Worm (Caenorhabditis elegans) whole organism, young adult: ENCODE measurements around the gene srx-114.

Experiments
- B0019.2 ChIP-seq: fragments of 200-800 bp; sonication (Bioruptor generic); conservative IDR thresholded peaks from 2 replicates; pipeline ENCODE4 v1.3.6; 2022; ENCODE audit warnings: missing genetic modification reagents, missing genetic modification characterization, missing compliant biosample characterization
- B0261.1 ChIP-seq: sonication (generic microtip); optimal IDR thresholded peaks from 2 replicates; lab custom pipeline; 2016; ENCODE audit warnings: mild to moderate bottlenecking, missing genetic modification characterization, moderate library complexity, missing compliant biosample characterization
- B0336.3 ChIP-seq: fragments of 200-800 bp; sonication (Bioruptor generic); IDR thresholded peaks from 2 replicates; pipeline ENCODE4 v1.3.6; 2022; ENCODE audit warnings: missing genetic modification characterization, missing compliant biosample characterization
- C17E4.6 ChIP-seq: fragments of 200-800 bp; sonication (Bioruptor generic); IDR thresholded peaks from 2 replicates; pipeline ENCODE4 v1.3.6; 2022; ENCODE audit warnings: missing genetic modification reagents, missing genetic modification characterization, missing compliant biosample characterization
- F22D6.2 ChIP-seq: sonication (generic microtip); optimal IDR thresholded peaks from 2 replicates; lab custom pipeline; 2016; ENCODE audit warnings: mild to moderate bottlenecking, missing genetic modification characterization, missing compliant biosample characterization
- F37B4.10 ChIP-seq: fragments of 200-800 bp; sonication (Bioruptor generic); IDR thresholded peaks from 2 replicates; pipeline ENCODE4 v1.3.6; 2022; ENCODE audit warnings: missing genetic modification characterization, missing compliant biosample characterization
- F39B2.1 ChIP-seq: fragments of 200-800 bp; sonication (Bioruptor generic); IDR thresholded peaks from 2 replicates; pipeline ENCODE4 v1.3.6; 2022; ENCODE audit warnings: missing genetic modification reagents, missing genetic modification characterization, missing compliant biosample characterization
- F49E8.2 ChIP-seq: sonication (generic microtip); optimal IDR thresholded peaks from 3 replicates; lab custom pipeline; 2017; ENCODE audit warnings: missing genetic modification characterization, mild to moderate bottlenecking, missing compliant biosample characterization, antibody characterized with exemption, moderate library complexity; ENCODE audit not compliant: insufficient read depth
- F52B5.7 ChIP-seq: sonication (generic microtip); optimal IDR thresholded peaks from 2 replicates; lab custom pipeline; 2016; ENCODE audit warnings: mild to moderate bottlenecking, missing genetic modification characterization, missing compliant biosample characterization
- K12H6.12 ChIP-seq: fragments of 200-800 bp; sonication (Bioruptor generic); optimal IDR thresholded peaks from 2 replicates; lab custom pipeline; 2018; ENCODE audit warnings: mild to moderate bottlenecking, missing genetic modification characterization, missing compliant biosample characterization
- T26A5.8 ChIP-seq: sonication (generic microtip); optimal IDR thresholded peaks from 2 replicates; lab custom pipeline; 2016; ENCODE audit warnings: missing genetic modification characterization, missing compliant biosample characterization
- Y67H2A.10 ChIP-seq: fragments of 200-800 bp; sonication (Bioruptor generic); conservative IDR thresholded peaks from 2 replicates; pipeline ENCODE4 v1.3.6; 2022; ENCODE audit warnings: missing genetic modification reagents, missing genetic modification characterization, missing compliant biosample characterization
- akir-1 ChIP-seq: fragments of 200-800 bp; sonication (Bioruptor generic); optimal IDR thresholded peaks from 2 replicates; lab custom pipeline; 2018; ENCODE audit warnings: mild to moderate bottlenecking, missing genetic modification characterization, moderate library complexity, missing compliant biosample characterization
- aptf-2 ChIP-seq: fragments of 200-800 bp; sonication (Bioruptor generic); conservative IDR thresholded peaks from 2 replicates; pipeline ENCODE4 v1.3.6; 2022; ENCODE audit warnings: missing genetic modification reagents, missing genetic modification characterization, missing compliant biosample characterization
- aptf-3 ChIP-seq: fragments of 200-800 bp; sonication (Bioruptor generic); IDR thresholded peaks from 2 replicates; pipeline ENCODE4 v1.3.6; 2022; ENCODE audit warnings: missing genetic modification characterization, missing compliant biosample characterization
- attf-6 ChIP-seq: fragments of 200-800 bp; sonication (Bioruptor generic); IDR thresholded peaks from 2 replicates; pipeline ENCODE4 v1.3.6; 2022; ENCODE audit warnings: missing genetic modification reagents, missing genetic modification characterization, missing compliant biosample characterization
- bed-2 ChIP-seq: fragments of 200-800 bp; sonication (Bioruptor generic); IDR thresholded peaks from 2 replicates; pipeline ENCODE4 v1.3.6; 2022; ENCODE audit warnings: missing genetic modification reagents, missing genetic modification characterization, missing compliant biosample characterization
- ceh-100 ChIP-seq: fragments of 200-800 bp; sonication (Bioruptor generic); IDR thresholded peaks from 2 replicates; pipeline ENCODE4 v1.3.6; 2022; ENCODE audit warnings: missing genetic modification reagents, missing genetic modification characterization, missing compliant biosample characterization
- ceh-27 ChIP-seq: fragments of 200-800 bp; sonication (Bioruptor generic); optimal IDR thresholded peaks from 2 replicates; lab custom pipeline; 2018; ENCODE audit warnings: mild to moderate bottlenecking, missing genetic modification characterization, moderate library complexity, missing compliant biosample characterization
- ceh-91 ChIP-seq: fragments of 200-800 bp; sonication (Bioruptor generic); IDR thresholded peaks from 2 replicates; pipeline ENCODE4 v1.3.6; 2022; ENCODE audit warnings: missing genetic modification reagents, missing genetic modification characterization, missing compliant biosample characterization
- dpff-1 ChIP-seq: sonication (generic microtip); optimal IDR thresholded peaks from 2 replicates; lab custom pipeline; 2017; ENCODE audit warnings: mild to moderate bottlenecking, missing genetic modification characterization, missing compliant biosample characterization
- dpl-1 ChIP-seq: fragments of 150-350 bp; optimal IDR thresholded peaks from 2 replicates; lab custom pipeline; 2014; ENCODE audit warnings: missing biosample characterization, missing genetic modification reagents, missing genetic modification characterization
- egl-44 ChIP-seq: fragments of 200-800 bp; sonication (Bioruptor generic); IDR thresholded peaks from 2 replicates; pipeline ENCODE4 v1.3.6; 2022; ENCODE audit warnings: missing genetic modification reagents, missing genetic modification characterization, missing compliant biosample characterization
- egrh-3 ChIP-seq: fragments of 200-800 bp; sonication (Bioruptor generic); IDR thresholded peaks from 2 replicates; pipeline ENCODE4 v1.3.6; 2022; ENCODE audit warnings: missing genetic modification reagents, missing genetic modification characterization, missing compliant biosample characterization
- lin-26 ChIP-seq: fragments of 200-800 bp; sonication (Bioruptor generic); IDR thresholded peaks from 2 replicates; pipeline ENCODE4 v1.3.6; 2022; ENCODE audit warnings: missing genetic modification reagents, missing genetic modification characterization, missing compliant biosample characterization
- lsl-1 ChIP-seq: fragments of 200-800 bp; sonication (Bioruptor generic); optimal IDR thresholded peaks from 2 replicates; lab custom pipeline; 2018; ENCODE audit warnings: mild to moderate bottlenecking, missing genetic modification characterization, moderate library complexity, missing compliant biosample characterization
- madf-10 ChIP-seq: sonication (generic microtip); optimal IDR thresholded peaks from 2 replicates; lab custom pipeline; 2016; ENCODE audit warnings: mild to moderate bottlenecking, missing genetic modification characterization, missing compliant biosample characterization
- madf-6 ChIP-seq: fragments of 200-800 bp; sonication (Bioruptor generic); IDR thresholded peaks from 2 replicates; pipeline ENCODE4 v1.3.6; 2022; ENCODE audit warnings: missing genetic modification reagents, missing genetic modification characterization, missing compliant biosample characterization
- madf-8 ChIP-seq: fragments of 200-800 bp; sonication (Bioruptor generic); conservative IDR thresholded peaks from 2 replicates; pipeline ENCODE4 v1.3.6; 2022; ENCODE audit warnings: missing genetic modification reagents, missing genetic modification characterization, missing compliant biosample characterization
- nfyb-1 ChIP-seq: fragments of 200-800 bp; sonication (Bioruptor generic); IDR thresholded peaks from 2 replicates; pipeline ENCODE4 v1.3.6; 2022; ENCODE audit warnings: missing genetic modification reagents, missing genetic modification characterization, missing compliant biosample characterization
- nhr-179 ChIP-seq: sonication (generic microtip); optimal IDR thresholded peaks from 2 replicates; lab custom pipeline; 2016; ENCODE audit warnings: mild to moderate bottlenecking, missing genetic modification characterization, missing compliant biosample characterization
- sdz-38 ChIP-seq: sonication (generic microtip); optimal IDR thresholded peaks from 2 replicates; lab custom pipeline; 2016; ENCODE audit warnings: missing genotype, missing genetic modification characterization, missing compliant biosample characterization
- sea-2 ChIP-seq: fragments of 200-800 bp; sonication (Bioruptor generic); IDR thresholded peaks from 2 replicates; pipeline ENCODE4 v1.3.6; 2022; ENCODE audit warnings: missing genetic modification characterization, missing compliant biosample characterization
- snpc-1.1 ChIP-seq: sonication (generic microtip); optimal IDR thresholded peaks from 2 replicates; lab custom pipeline; 2017; ENCODE audit warnings: missing genetic modification characterization, mild to moderate bottlenecking, missing compliant biosample characterization, antibody characterized with exemption, moderate library complexity, missing genotype, missing genetic modification reagents; ENCODE audit not compliant: insufficient read depth
- somi-1 ChIP-seq: fragments of 200-800 bp; sonication (Bioruptor generic); optimal IDR thresholded peaks from 2 replicates; lab custom pipeline; 2018; ENCODE audit warnings: mild to moderate bottlenecking, missing genetic modification characterization, missing compliant biosample characterization
- tlf-1 ChIP-seq: fragments of 200-800 bp; sonication (Bioruptor generic); optimal IDR thresholded peaks from 2 replicates; lab custom pipeline; 2018; ENCODE audit warnings: mild to moderate bottlenecking, missing genetic modification characterization, missing compliant biosample characterization
- unc-130 ChIP-seq: sonication (generic microtip); optimal IDR thresholded peaks from 2 replicates; lab custom pipeline; 2016; ENCODE audit warnings: missing genetic modification reagents, missing genetic modification characterization, missing compliant biosample characterization
- zfh-2 ChIP-seq: fragments of 200-800 bp; sonication (Bioruptor generic); conservative IDR thresholded peaks from 2 replicates; pipeline ENCODE4 v1.3.6; 2022; ENCODE audit warnings: missing genetic modification reagents, missing genetic modification characterization, missing compliant biosample characterization
- ztf-3 ChIP-seq: fragments of 200-800 bp; sonication (Bioruptor generic); optimal IDR thresholded peaks from 2 replicates; lab custom pipeline; 2018; ENCODE audit warnings: mild to moderate bottlenecking, missing genetic modification characterization, missing compliant biosample characterization

Gene srx-114

DNA sequence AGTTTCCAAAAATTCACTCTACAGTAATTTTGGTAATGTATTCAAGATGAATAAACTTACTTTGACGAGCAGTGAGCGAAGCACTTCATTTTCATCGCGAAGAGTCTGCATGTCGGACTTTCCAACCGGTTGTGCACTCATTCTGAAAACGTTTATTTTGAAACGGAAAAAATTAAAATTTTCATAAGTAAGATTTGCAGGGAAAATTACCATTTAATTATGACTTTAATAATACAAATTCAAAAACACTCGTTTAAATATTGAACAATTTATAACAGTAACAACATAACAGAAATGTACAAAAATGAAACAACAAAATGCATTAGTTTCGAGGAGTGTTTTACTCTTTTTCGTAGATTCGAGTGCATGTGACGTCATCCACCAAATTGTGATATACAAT is 20.5 kb downstream of the srx-114 start, which contains the start of the genes EEED8.13 and EEED8.18:
Gene EEED8.13 (minus strand): TSS at position 101 of the 400 bp plus-strand sequence.
Gene EEED8.18 (minus strand): TSS at position 144 of the 400 bp plus-strand sequence.
- TF ChIP-seq F39B2.1 (GFP tag; lab: Robert Waterston, UW) (no peak), egrh-3 (GFP tag; lab: Robert Waterston, UW) (no peak), madf-6 (no peak), aptf-2 (GFP tag; lab: Robert Waterston, UW) (no peak), unc-130 (GFP tag; lab: Kevin White, UChicago) (no peak), C17E4.6 (GFP tag; lab: Robert Waterston, UW) (no peak), ceh-27 (GFP tag; lab: Kevin White, UChicago) (no peak), T26A5.8 (tag; lab: Kevin White, UChicago) (no peak), lsl-1 (GFP tag; lab: Kevin White, UChicago) (no peak), snpc-1.1 (tag; lab: Kevin White, UChicago) (no peak), egl-44 (GFP tag; lab: Robert Waterston, UW) (no peak), F22D6.2 (tag; lab: Kevin White, UChicago) (no peak), ceh-100 (GFP tag; lab: Robert Waterston, UW) (no peak), aptf-3 (no peak), ztf-3 (GFP tag; lab: Kevin White, UChicago) (no peak), Y67H2A.10 (no peak), F52B5.7 (tag; lab: Kevin White, UChicago) (no peak), sdz-38 (tag; lab: Kevin White, UChicago) (no peak), dpl-1 (GFP tag; lab: Kevin White, UChicago) (no peak)

DNA sequence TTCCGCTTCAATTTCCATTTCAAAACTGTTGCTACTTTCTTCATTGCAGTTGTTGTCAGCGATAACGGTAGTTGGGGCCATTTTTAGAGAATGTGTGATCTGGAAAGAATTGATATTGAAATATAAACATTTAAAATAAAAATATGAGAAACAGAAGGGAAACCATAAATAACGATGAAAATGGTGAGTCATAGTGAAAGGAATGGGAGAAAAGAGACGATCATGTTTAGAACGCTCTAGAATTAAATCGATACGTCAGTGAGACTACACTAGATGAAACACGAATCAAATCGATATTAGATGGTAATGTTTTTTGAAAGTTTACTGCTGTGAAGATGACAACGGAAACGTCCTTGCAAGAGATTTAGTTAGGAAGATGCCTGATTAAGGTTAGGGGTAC is 24.0 kb downstream of the srx-114 start, which contains the start of the genes EEED8.12 and EEED8.4:
Gene EEED8.12 (minus strand): TSS at position 101 of the 400 bp plus-strand sequence.
Gene EEED8.4 (plus strand): TSS at position 396 of the 400 bp plus-strand sequence.
- TF ChIP-seq bed-2 (GFP tag; lab: Robert Waterston, UW) (no peak), madf-10 (tag; lab: Kevin White, UChicago) (no peak), B0019.2 (GFP tag; lab: Robert Waterston, UW) (no peak), sea-2 (GFP tag; lab: Robert Waterston, UW) (no peak), ceh-91 (GFP tag; lab: Robert Waterston, UW) (no peak), somi-1 (no peak), attf-6 (GFP tag; lab: Robert Waterston, UW) (no peak), B0261.1 (no peak), B0336.3 (no peak), akir-1 (GFP tag; lab: Kevin White, UChicago) (no peak)

DNA sequence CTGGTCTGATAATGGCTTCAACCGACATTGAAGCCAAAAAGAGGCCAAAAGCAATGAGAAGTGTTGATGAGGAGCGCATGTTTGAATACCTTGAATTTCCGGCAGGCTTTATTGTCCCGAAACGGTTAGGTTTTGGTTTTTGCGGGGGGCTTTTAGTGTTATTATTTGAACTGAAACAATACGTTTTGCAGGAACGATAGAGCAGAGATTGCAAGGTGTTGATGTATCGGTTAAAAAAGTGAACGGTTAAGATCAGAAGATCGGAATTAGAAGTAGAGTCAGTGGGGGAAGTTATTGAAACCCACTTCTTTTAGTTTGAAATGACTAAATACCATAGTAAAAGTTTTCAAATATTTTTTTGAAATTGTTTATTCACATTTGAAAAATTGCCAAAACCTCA is 25.4 kb downstream of the srx-114 start, which contains the start of gene clec-141:
Gene clec-141 (minus strand): TSS at position 101 of the 400 bp plus-strand sequence.
- no peak for TF ChIP-seq tlf-1
- no peak for TF ChIP-seq akir-1 (GFP tag; lab: Kevin White, UChicago)
- no peak for TF ChIP-seq zfh-2 (GFP tag; lab: Robert Waterston, UW)
- TF ChIP-seq lin-26 (GFP tag; lab: Robert Waterston, UW) = no peak
- TF ChIP-seq snpc-1.1 (tag; lab: Kevin White, UChicago) = no peak
- TF ChIP-seq dpff-1 = no peak
- TF ChIP-seq nhr-179 = no peak
- no peak for TF ChIP-seq madf-8 (GFP tag; lab: Robert Waterston, UW)
- no peak for TF ChIP-seq nfyb-1 (GFP tag; lab: Robert Waterston, UW)
- no peak for TF ChIP-seq K12H6.12 (tag; lab: Kevin White, UChicago)
- TF ChIP-seq F49E8.2 = no peak
- no peak for TF ChIP-seq F37B4.10
